Worm (Caenorhabditis elegans): ENCODE data around the gene C01G6.4.

- TF ChIP-seq elt-3 (tag; optimal IDR thresholded peaks at IDR 0.05) = no peak
- TF ChIP-seq fos-1 (tag; optimal IDR thresholded peaks at IDR 0.05) = peak; percentile 47
- no peak for TF ChIP-seq ztf-4 (tag; optimal IDR thresholded peaks at IDR 0.05)
- peak; percentile 41 for TF ChIP-seq lin-39 (tag; optimal IDR thresholded peaks at IDR 0.05)
- no peak for TF ChIP-seq jun-1 (tag; optimal IDR thresholded peaks at IDR 0.05)
- TF ChIP-seq lin-13 (GFP tag; optimal IDR thresholded peaks at IDR 0.05) = no peak
- peak; percentile 9 for TF ChIP-seq skn-1 (tag; optimal IDR thresholded peaks at IDR 0.05)
- no peak for TF ChIP-seq lin-15B (tag; optimal IDR thresholded peaks at IDR 0.05)
- TF ChIP-seq efl-1 (optimal IDR thresholded peaks at IDR 0.05) = peak in 1 of 2 experiments; percentile 26
- TF ChIP-seq efl-1 (GFP tag; optimal IDR thresholded peaks at IDR 0.05 in 1 of 2) = no peak
- TF ChIP-seq egl-27 (tag; optimal IDR thresholded peaks at IDR 0.05) = no peak
- peak in 1 of 2 experiments; percentile 26 for TF ChIP-seq ztf-11 (tag; optimal IDR thresholded peaks at IDR 0.05)
- peak; percentile 22 for TF ChIP-seq egl-13 (tag; optimal IDR thresholded peaks at IDR 0.05)
Measured at ce11 chrII:9261931-9262562, 10.8 kb downstream of the C01G6.4 start, which contains the start of gene aqp-2.

Measured in whole organism, L1 larva.